Worm (Caenorhabditis elegans): ENCODE measurements around the gene F54F2.9.

F54F2.9 gene

DNA sequence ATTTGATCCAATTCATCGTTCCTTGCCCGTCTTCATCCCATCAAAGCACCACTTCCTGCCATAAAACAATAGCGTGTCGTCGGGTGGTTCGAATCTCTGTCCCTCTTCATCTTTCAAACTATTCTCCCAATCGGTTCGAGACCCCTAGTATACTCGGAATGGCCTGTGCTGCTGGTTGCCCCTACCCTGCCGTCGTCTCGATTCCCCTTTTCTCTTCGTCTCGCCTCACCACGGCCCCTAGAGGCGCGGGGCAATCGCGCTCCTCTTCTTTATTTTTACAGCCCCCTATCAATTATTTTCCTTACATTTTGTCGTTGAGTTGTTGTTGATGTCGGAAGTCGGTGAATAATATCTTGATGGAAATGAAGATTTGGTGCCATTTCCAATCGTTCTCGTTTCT, 38.3 kb downstream of the F54F2.9 start:
- TF ChIP-seq klf-2 (GFP tag; conservative IDR thresholded peaks at IDR 0.05) (no peak), ref-1 (GFP tag; conservative IDR thresholded peaks at IDR 0.05) (no peak), tab-1 (GFP tag; IDR thresholded peaks at IDR 0.05) (no peak), cog-1 (tag; optimal IDR thresholded peaks at IDR 0.05) (no peak), T22C8.4 (GFP tag; IDR thresholded peaks at IDR 0.05) (no peak), med-1 (GFP tag; optimal IDR thresholded peaks at IDR 0.05; ENCODE audit: insufficient read depth) (no peak), flt-1 (GFP tag; IDR thresholded peaks at IDR 0.05) (no peak), ztf-29 (GFP tag; IDR thresholded peaks at IDR 0.05) (no peak), ztf-23 (GFP tag; IDR thresholded peaks at IDR 0.05) (no peak)

DNA sequence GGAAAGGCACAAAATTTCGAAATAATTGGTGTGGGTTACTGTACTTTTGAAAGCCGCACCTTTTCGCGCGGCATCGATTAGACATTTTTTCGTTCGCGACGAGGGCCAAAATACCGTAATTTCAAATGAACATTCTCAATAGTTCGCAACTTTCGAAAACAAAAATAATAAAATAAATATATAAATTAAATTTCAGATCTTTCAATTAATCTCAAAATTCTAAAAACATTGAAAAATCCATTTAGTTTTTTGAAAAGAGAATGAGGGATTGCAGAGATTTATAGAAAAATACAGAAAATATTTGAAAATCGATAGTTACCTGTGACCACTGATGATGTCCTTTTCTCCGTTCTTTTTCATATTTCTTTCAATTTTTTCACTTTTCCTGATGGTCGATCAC, 41.0 kb downstream of the F54F2.9 start, which contains the start of gene K02D10.8:
TSS of gene K02D10.8 (plus strand) at position 301 of the 400 bp plus-strand sequence.
- TF ChIP-seq T22C8.4 (GFP tag; IDR thresholded peaks at IDR 0.05) (no peak), ztf-23 (GFP tag; IDR thresholded peaks at IDR 0.05) (no peak), cog-1 (tag; optimal IDR thresholded peaks at IDR 0.05) (no peak), tab-1 (GFP tag; IDR thresholded peaks at IDR 0.05) (no peak), flt-1 (GFP tag; IDR thresholded peaks at IDR 0.05) (no peak), ztf-29 (GFP tag; IDR thresholded peaks at IDR 0.05) (no peak), ref-1 (GFP tag; conservative IDR thresholded peaks at IDR 0.05) (no peak), klf-2 (GFP tag; conservative IDR thresholded peaks at IDR 0.05) (no peak), med-1 (GFP tag; optimal IDR thresholded peaks at IDR 0.05; ENCODE audit: insufficient read depth) (no peak)

DNA sequence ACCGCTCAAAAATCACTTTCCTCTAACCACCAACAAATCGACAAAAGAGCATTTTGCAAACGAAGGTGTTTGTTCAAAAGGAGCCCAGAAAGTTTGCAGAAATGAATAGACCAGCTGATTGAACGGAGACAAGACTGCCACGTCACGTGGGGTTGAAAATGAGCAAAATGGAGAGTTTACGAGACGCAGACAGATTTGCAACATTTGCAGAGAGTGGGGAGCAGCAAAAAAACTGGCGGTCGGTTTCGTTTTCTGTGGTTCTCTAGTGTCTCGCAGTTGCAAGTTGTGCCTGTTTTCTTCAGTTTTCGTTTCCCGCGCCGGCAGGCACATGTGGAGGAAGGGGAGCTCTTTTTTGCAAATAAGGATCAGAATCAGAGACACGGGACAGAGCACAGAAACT, 41.6 kb downstream of the F54F2.9 start:
- TF ChIP-seq ztf-23 (GFP tag; IDR thresholded peaks at IDR 0.05) (no peak), ref-1 (GFP tag; conservative IDR thresholded peaks at IDR 0.05) (no peak), med-1 (GFP tag; optimal IDR thresholded peaks at IDR 0.05; ENCODE audit: insufficient read depth) (no peak), T22C8.4 (GFP tag; IDR thresholded peaks at IDR 0.05) (no peak), flt-1 (GFP tag; IDR thresholded peaks at IDR 0.05) (no peak), cog-1 (tag; optimal IDR thresholded peaks at IDR 0.05) (no peak), ztf-29 (GFP tag; IDR thresholded peaks at IDR 0.05) (no peak), klf-2 (GFP tag; conservative IDR thresholded peaks at IDR 0.05) (no peak), tab-1 (GFP tag; IDR thresholded peaks at IDR 0.05) (no peak)

DNA sequence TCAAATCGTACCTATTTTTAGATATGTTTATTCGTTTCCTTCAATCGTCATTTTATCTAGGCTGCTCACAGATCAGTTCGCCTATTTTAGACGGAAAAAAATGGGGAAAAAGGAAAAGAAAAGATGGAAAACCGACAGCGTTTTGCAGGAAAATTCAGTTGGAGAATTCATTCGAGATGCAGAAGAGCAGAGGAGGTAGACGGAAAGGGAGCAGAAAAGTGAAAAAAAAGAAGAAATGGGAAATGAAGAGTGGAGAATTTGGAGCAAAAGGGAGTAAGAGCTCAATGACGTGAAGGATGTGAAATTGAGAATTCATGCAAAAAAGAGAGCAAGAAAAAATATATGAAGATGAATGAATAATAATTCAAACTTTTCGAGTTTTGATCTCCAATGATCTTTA, 42.5 kb downstream of the F54F2.9 start:
- TF ChIP-seq tab-1 (GFP tag; IDR thresholded peaks at IDR 0.05), result no peak
- TF ChIP-seq med-1 (GFP tag; optimal IDR thresholded peaks at IDR 0.05; ENCODE audit: insufficient read depth), result no peak
- TF ChIP-seq ztf-29 (GFP tag; IDR thresholded peaks at IDR 0.05), result no peak
- no peak for TF ChIP-seq ref-1 (GFP tag; conservative IDR thresholded peaks at IDR 0.05)
- no peak for TF ChIP-seq klf-2 (GFP tag; conservative IDR thresholded peaks at IDR 0.05)
- no peak for TF ChIP-seq flt-1 (GFP tag; IDR thresholded peaks at IDR 0.05)
- TF ChIP-seq T22C8.4 (GFP tag; IDR thresholded peaks at IDR 0.05), result no peak
- no peak for TF ChIP-seq ztf-23 (GFP tag; IDR thresholded peaks at IDR 0.05)
- TF ChIP-seq cog-1 (tag; optimal IDR thresholded peaks at IDR 0.05), result no peak

DNA sequence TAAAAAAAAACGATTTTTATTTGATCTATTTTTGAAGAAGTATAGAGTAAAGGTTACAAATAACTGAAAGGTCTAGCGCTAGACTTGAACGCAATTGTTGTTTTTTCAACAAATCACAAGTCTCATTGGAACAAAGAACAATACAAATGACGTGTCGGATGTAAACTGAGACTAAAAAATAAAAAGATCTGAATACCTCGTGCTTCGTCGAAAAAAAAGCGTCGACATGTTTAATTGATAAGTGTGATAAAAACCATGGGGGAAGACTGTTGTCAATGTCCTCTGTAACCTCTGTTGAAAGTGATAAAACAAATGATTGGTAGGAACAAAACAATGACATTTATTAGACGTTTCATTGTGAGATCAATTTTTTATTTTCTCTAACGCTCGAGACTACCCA, 44.3 kb downstream of the F54F2.9 start:
- TF ChIP-seq cog-1 (tag; optimal IDR thresholded peaks at IDR 0.05), result no peak
- TF ChIP-seq tab-1 (GFP tag; IDR thresholded peaks at IDR 0.05), result no peak

DNA sequence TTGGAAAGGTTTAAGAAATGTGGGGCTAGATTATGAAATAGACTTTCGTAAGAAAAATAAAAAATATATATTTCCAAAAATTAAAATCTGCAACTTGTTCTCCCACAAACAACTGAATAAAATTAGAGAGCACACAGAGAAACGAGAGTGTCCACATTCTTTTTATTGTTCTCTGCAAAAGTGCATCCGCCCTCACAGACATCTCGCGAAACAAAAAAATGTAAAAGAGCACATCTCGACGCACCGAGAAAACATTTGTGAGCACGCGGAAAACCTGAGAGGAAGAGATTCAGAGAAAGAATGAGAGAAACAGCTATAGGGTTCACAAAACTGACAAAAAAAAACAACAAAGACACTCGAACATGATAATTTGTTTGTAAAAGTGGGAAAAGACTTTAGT, 44.9 kb downstream of the F54F2.9 start:
- no peak for TF ChIP-seq flt-1 (GFP tag; IDR thresholded peaks at IDR 0.05)
- no peak for TF ChIP-seq ztf-29 (GFP tag; IDR thresholded peaks at IDR 0.05)
- no peak for TF ChIP-seq ref-1 (GFP tag; conservative IDR thresholded peaks at IDR 0.05)

DNA sequence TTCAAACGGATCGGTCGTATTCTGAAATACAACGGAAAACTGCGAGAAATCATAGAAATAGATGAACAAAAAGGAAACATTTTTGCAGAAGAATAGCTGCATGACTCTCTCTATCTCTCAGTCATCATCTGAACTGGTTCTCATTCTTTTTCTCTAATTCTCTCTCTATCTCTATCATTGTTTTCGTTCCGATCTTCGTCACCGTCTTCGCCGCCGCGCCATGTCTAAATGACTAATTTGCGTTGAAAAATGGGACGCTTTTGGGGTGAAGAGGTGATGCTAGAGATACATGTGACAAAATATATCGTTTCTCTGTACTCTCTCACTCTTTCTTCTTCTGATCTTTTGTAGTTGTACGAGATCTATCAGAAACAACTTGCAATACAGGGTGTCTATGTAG, 46.6 kb downstream of the F54F2.9 start:
- TF ChIP-seq tab-1 (GFP tag; IDR thresholded peaks at IDR 0.05) (no peak), med-1 (GFP tag; optimal IDR thresholded peaks at IDR 0.05; ENCODE audit: insufficient read depth) (no peak), cog-1 (tag; optimal IDR thresholded peaks at IDR 0.05) (no peak), klf-2 (GFP tag; conservative IDR thresholded peaks at IDR 0.05) (no peak)

DNA sequence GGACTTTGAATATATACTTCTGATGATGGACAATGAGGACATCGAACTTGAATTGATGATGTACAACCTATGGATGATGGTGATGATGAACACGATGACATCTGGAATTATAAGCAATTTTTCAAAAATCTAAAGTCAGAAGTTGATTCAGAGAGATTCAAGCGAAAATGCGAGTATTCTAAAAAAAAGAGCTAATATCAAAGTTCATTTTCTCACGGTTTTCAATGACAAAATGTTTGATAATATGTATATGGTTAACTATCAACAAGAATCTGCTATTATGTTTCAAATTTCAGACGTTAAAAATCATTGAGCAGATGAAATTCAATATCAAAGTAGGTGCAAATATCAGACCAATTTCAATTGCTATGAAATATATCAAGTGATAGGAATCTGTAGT, 47.1 kb downstream of the F54F2.9 start, which contains the start of gene K02D10.4:
TSS of gene K02D10.4 (minus strand) at position 101 of the 400 bp plus-strand sequence.
- TF ChIP-seq klf-2 (GFP tag; conservative IDR thresholded peaks at IDR 0.05) (no peak), ztf-29 (GFP tag; IDR thresholded peaks at IDR 0.05) (no peak), T22C8.4 (GFP tag; IDR thresholded peaks at IDR 0.05) (no peak), ref-1 (GFP tag; conservative IDR thresholded peaks at IDR 0.05) (no peak), ztf-23 (GFP tag; IDR thresholded peaks at IDR 0.05) (no peak), cog-1 (tag; optimal IDR thresholded peaks at IDR 0.05) (no peak), tab-1 (GFP tag; IDR thresholded peaks at IDR 0.05) (no peak), med-1 (GFP tag; optimal IDR thresholded peaks at IDR 0.05; ENCODE audit: insufficient read depth) (no peak), flt-1 (GFP tag; IDR thresholded peaks at IDR 0.05) (no peak)

DNA sequence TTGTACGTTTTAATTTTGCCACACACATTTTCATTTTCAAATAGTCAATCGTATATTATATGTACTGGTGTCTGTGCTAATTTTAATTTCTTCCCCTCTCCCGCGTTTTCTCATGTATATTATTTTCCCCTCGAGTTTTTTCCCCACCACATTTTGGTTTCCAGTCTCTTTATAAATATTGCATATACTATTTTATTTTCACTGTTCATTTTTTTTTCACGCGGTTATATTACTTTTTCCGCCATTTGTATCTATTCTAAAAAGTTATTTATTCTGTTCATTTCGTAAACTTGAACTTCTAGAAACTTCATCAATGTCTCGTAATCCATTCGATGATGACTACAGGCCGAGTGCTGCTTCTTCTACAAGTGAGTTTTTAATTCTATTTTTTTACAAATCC, 51.1 kb downstream of the F54F2.9 start, which contains the start of gene snap-29:
TSS of gene snap-29 (plus strand) at position 301 of the 400 bp plus-strand sequence.
- TF ChIP-seq T22C8.4 (GFP tag; IDR thresholded peaks at IDR 0.05) (no peak), cog-1 (tag; optimal IDR thresholded peaks at IDR 0.05) (no peak), flt-1 (GFP tag; IDR thresholded peaks at IDR 0.05) (no peak), tab-1 (GFP tag; IDR thresholded peaks at IDR 0.05) (no peak), ref-1 (GFP tag; conservative IDR thresholded peaks at IDR 0.05) (no peak), med-1 (GFP tag; optimal IDR thresholded peaks at IDR 0.05; ENCODE audit: insufficient read depth) (no peak), ztf-23 (GFP tag; IDR thresholded peaks at IDR 0.05) (no peak), ztf-29 (GFP tag; IDR thresholded peaks at IDR 0.05) (no peak), klf-2 (GFP tag; conservative IDR thresholded peaks at IDR 0.05) (no peak)
